Worm (Caenorhabditis elegans): ENCODE data around the gene C25A8.2.

Gene C25A8.2

ce11 chrIV:7022227-7022626 is 12.6 kb downstream of the C25A8.2 start:
- TF ChIP-seq nhr-11 (tag; optimal IDR thresholded peaks at IDR 0.05) (no peak), nhr-85 (tag) (peak; percentile 56)

- TF ChIP-seq elt-2 (tag; optimal IDR thresholded peaks at IDR 0.05) (peak; percentile 26), lir-3 (tag; optimal IDR thresholded peaks at IDR 0.05; ENCODE audit: poor library complexity) (peak; percentile 67), irx-1 (tag; optimal IDR thresholded peaks at IDR 0.05) (peak; percentile 27), lin-14 (GFP tag; optimal IDR thresholded peaks at IDR 0.05) (peak; percentile 96), nhr-11 (tag; optimal IDR thresholded peaks at IDR 0.05) (no peak), nhr-90 (tag; optimal IDR thresholded peaks at IDR 0.05; ENCODE audit: poor library complexity) (peak; percentile 81), Y116A8C.19 (tag; optimal IDR thresholded peaks at IDR 0.05; ENCODE audit: borderline replicate concordance) (no peak), sup-37 (GFP tag; optimal IDR thresholded peaks at IDR 0.05) (no peak), unc-86 (tag; optimal IDR thresholded peaks at IDR 0.05) (peak; percentile 95), mef-2 (tag; optimal IDR thresholded peaks at IDR 0.05) (no peak), nhr-85 (tag) (peak; percentile 85), mep-1 (tag; optimal IDR thresholded peaks at IDR 0.05) (peak; percentile 88), zip-4 (GFP tag; optimal IDR thresholded peaks at IDR 0.05) (no peak), skn-1 (tag; optimal IDR thresholded peaks at IDR 0.05) (peak; percentile 61), fkh-8 (tag; optimal IDR thresholded peaks at IDR 0.05) (peak; percentile 37), nhr-71 (tag; optimal IDR thresholded peaks at IDR 0.05) (peak; percentile 94), ceh-88 (GFP tag; IDR thresholded peaks at IDR 0.05) (no peak), C16A3.4 (tag; optimal IDR thresholded peaks at IDR 0.05) (peak; percentile 30), lin-39 (tag; optimal IDR thresholded peaks at IDR 0.05) (peak; percentile 34), xbp-1 (tag; optimal IDR thresholded peaks at IDR 0.05) (peak; percentile 71), snpc-4 (tag; optimal IDR thresholded peaks at IDR 0.05) (peak; percentile 48), tbx-2 (tag; optimal IDR thresholded peaks at IDR 0.05) (peak; percentile 81), tlp-1 (tag; optimal IDR thresholded peaks at IDR 0.05) (no peak), lin-13 (GFP tag; optimal IDR thresholded peaks at IDR 0.05) (peak; percentile 14), elt-3 (tag; optimal IDR thresholded peaks at IDR 0.05) (peak in 2 of 6 experiments; percentile 39 to 51), zag-1 (tag; optimal IDR thresholded peaks at IDR 0.05) (no peak), jun-1 (tag; optimal IDR thresholded peaks at IDR 0.05) (peak; percentile 48), mdl-1 (tag; optimal IDR thresholded peaks at IDR 0.05) (peak in 1 of 2 experiments; percentile 83), hlh-17 (GFP tag; optimal IDR thresholded peaks at IDR 0.05; ENCODE audit: borderline replicate concordance) (no peak), fkh-10 (GFP tag; optimal IDR thresholded peaks at IDR 0.05) (no peak), nhr-28 (tag; optimal IDR thresholded peaks at IDR 0.05) (no peak), pax-3 (tag; optimal IDR thresholded peaks at IDR 0.05) (no peak), C34B4.2 (tag; optimal IDR thresholded peaks at IDR 0.05) (no peak), lin-15B (tag; optimal IDR thresholded peaks at IDR 0.05) (peak; percentile 12), lsy-2 (tag; optimal IDR thresholded peaks at IDR 0.05) (peak; percentile 72 to 81), fkh-4 (tag; optimal IDR thresholded peaks at IDR 0.05; ENCODE audit: borderline replicate concordance) (no peak), aly-2 (tag; optimal IDR thresholded peaks at IDR 0.05) (no peak), nhr-76 (tag; optimal IDR thresholded peaks at IDR 0.05) (no peak), swsn-7 (tag; optimal IDR thresholded peaks at IDR 0.05) (peak; percentile 78), nhr-19 (GFP tag; conservative IDR thresholded peaks at IDR 0.05) (peak; percentile 74), ets-5 (GFP tag; IDR thresholded peaks at IDR 0.05) (no peak), vab-15 (tag; optimal IDR thresholded peaks at IDR 0.05) (no peak), ceh-90 (tag; optimal IDR thresholded peaks at IDR 0.05) (no peak), rnt-1 (tag; optimal IDR thresholded peaks at IDR 0.05) (peak; percentile 80), nhr-12 (tag; optimal IDR thresholded peaks at IDR 0.05) (no peak), fos-1 (tag; optimal IDR thresholded peaks at IDR 0.05) (peak; percentile 67), efl-3 (GFP tag; optimal IDR thresholded peaks at IDR 0.05) (no peak), hlh-4 (tag; optimal IDR thresholded peaks at IDR 0.05) (no peak), ceh-63 (GFP tag; optimal IDR thresholded peaks at IDR 0.05) (no peak), pag-3 (tag; optimal IDR thresholded peaks at IDR 0.05; ENCODE audit: borderline replicate concordance, insufficient read depth) (no peak), unc-62 (GFP tag; optimal IDR thresholded peaks at IDR 0.05) (no peak)
Observed at ce11 chrIV:7023004-7023403, 13.4 kb downstream of the C25A8.2 start.
